Fruit fly (Drosophila melanogaster) whole organism, prepupa: ENCODE measurements around the gene Psn.

Experiments
- Blimp-1 ChIP-seq: fragments of 200-800 bp; sonication (Bioruptor generic); optimal IDR thresholded peaks from 3 replicates; lab custom pipeline; 2017; ENCODE audit warnings: missing biosample characterization, missing genetic modification characterization, mild to moderate bottlenecking, moderate library complexity, missing genetic modification reagents
- CG11294 ChIP-seq: fragments of 200-800 bp; sonication (Bioruptor generic); IDR thresholded peaks from 2 replicates; pipeline ENCODE4 v1.3.6; 2022; ENCODE audit warnings: missing biosample characterization, missing genetic modification characterization
- CG4318 ChIP-seq: fragments of 200-800 bp; sonication (Bioruptor generic); optimal IDR thresholded peaks from 3 replicates; lab custom pipeline; 2017; ENCODE audit warnings: missing biosample characterization, mild to moderate bottlenecking, missing genetic modification characterization
- CG6854 ChIP-seq: fragments of 200-800 bp; sonication (Bioruptor generic); optimal IDR thresholded peaks from 2 replicates; lab custom pipeline; 2017; ENCODE audit warnings: missing biosample characterization, mild to moderate bottlenecking, missing genetic modification characterization
- CG8319 ChIP-seq: fragments of 200-800 bp; sonication (Bioruptor generic); optimal IDR thresholded peaks from 3 replicates; lab custom pipeline; 2016; ENCODE audit warnings: missing biosample characterization, missing genetic modification characterization
- Eip78C ChIP-seq: fragments of 200-800 bp; sonication (Bioruptor generic); peaks from one replicate; lab custom pipeline; 2016; ENCODE audit warnings: missing biosample characterization, missing genetic modification characterization
- OdsH ChIP-seq: fragments of 200-800 bp; sonication (Bioruptor generic); optimal IDR thresholded peaks from 3 replicates; lab custom pipeline; 2016; ENCODE audit warnings: missing biosample characterization, missing genetic modification characterization
- Smox ChIP-seq: fragments of 200-800 bp; sonication (Bioruptor generic); optimal IDR thresholded peaks from 3 replicates; lab custom pipeline; 2016; ENCODE audit warnings: missing biosample characterization, missing genetic modification characterization
- fd85E ChIP-seq: fragments of 200-800 bp; sonication (Bioruptor generic); optimal IDR thresholded peaks from 3 replicates; lab custom pipeline; 2016; ENCODE audit warnings: missing biosample characterization, missing genetic modification characterization
- fkh ChIP-seq: fragments of 200-800 bp; sonication (Bioruptor generic); optimal IDR thresholded peaks from 3 replicates; lab custom pipeline; 2017; ENCODE audit warnings: missing biosample characterization, mild to moderate bottlenecking, missing genetic modification characterization, moderate library complexity
- salr ChIP-seq, 2 experiments: fragments of 200-800 bp; sonication (Bioruptor generic); optimal IDR thresholded peaks; 3 replicates each; lab custom pipeline; 2016 to 2018; ENCODE audit warnings: missing biosample characterization in 2 of 2, missing genetic modification characterization in 2 of 2, mild to moderate bottlenecking in 1 of 2

- TF ChIP-seq OdsH (GFP tag; lab: Kevin White, UChicago): peak; percentile 53
- peak; percentile 48; the same call in 1 of the 2 replicates for TF ChIP-seq CG11294 (GFP tag; lab: Robert Waterston, UW)
- no peak for TF ChIP-seq fkh (GFP tag; lab: Kevin White, UChicago)
- TF ChIP-seq CG4318 (GFP tag; lab: Kevin White, UChicago): peak; percentile 49
- peak in 1 of 2 experiments; percentile 30 for TF ChIP-seq salr (GFP tag; optimal IDR thresholded peaks at IDR 0.05; lab: Kevin White, UChicago)
- TF ChIP-seq Eip78C (GFP tag; lab: Kevin White, UChicago): no peak
- TF ChIP-seq Smox: no peak
- TF ChIP-seq Blimp-1 (GFP tag; lab: Kevin White, UChicago): peak; percentile 11
- no peak for TF ChIP-seq fd85E (GFP tag; lab: Kevin White, UChicago)
- TF ChIP-seq CG8319 (GFP tag; lab: Kevin White, UChicago): no peak
- no peak for TF ChIP-seq CG6854 (GFP tag; lab: Kevin White, UChicago)
Measured at dm6 chr3L:20452813-20453682, 20.8 kb downstream of the Psn start, which contains the start of gene CG5199.
